Worm (Caenorhabditis elegans) whole organism, late embryonic: ENCODE measurements around the gene bath-36.

Experiments used
- C38D4.7 ChIP-seq: fragments of 200-800 bp; sonication (Bioruptor generic); optimal IDR thresholded peaks from 2 replicates; lab custom pipeline; 2018; ENCODE audit warnings: mild to moderate bottlenecking, missing genetic modification characterization, moderate library complexity, missing compliant biosample characterization
- K09A11.1 ChIP-seq: sonication (generic microtip); optimal IDR thresholded peaks from 2 replicates; lab custom pipeline; 2017; ENCODE audit warnings: antibody characterized with exemption, mild to moderate bottlenecking, missing genetic modification characterization, missing compliant biosample characterization; ENCODE audit not compliant: insufficient read depth
- T23F11.4 ChIP-seq: fragments of 200-800 bp; sonication (Bioruptor generic); optimal IDR thresholded peaks from 2 replicates; lab custom pipeline; 2018; ENCODE audit warnings: mild to moderate bottlenecking, missing genetic modification characterization, missing compliant biosample characterization
- Y22D7AL.16 ChIP-seq: sonication (generic microtip); optimal IDR thresholded peaks from 2 replicates; lab custom pipeline; 2016; ENCODE audit warnings: missing genetic modification characterization, missing compliant biosample characterization
- ceh-18 ChIP-seq: sonication (generic microtip); optimal IDR thresholded peaks from 2 replicates; lab custom pipeline; 2016; ENCODE audit warnings: missing genetic modification characterization, missing compliant biosample characterization
- ceh-2 ChIP-seq: sonication (generic microtip); optimal IDR thresholded peaks from 2 replicates; lab custom pipeline; 2016; ENCODE audit warnings: missing genotype, missing genetic modification characterization, missing compliant biosample characterization
- ceh-31 ChIP-seq: sonication (generic microtip); optimal IDR thresholded peaks from 2 replicates; lab custom pipeline; 2016; ENCODE audit warnings: missing genetic modification characterization, missing compliant biosample characterization
- ceh-34 ChIP-seq: sonication (generic microtip); optimal IDR thresholded peaks from 2 replicates; lab custom pipeline; 2016; ENCODE audit warnings: mild to moderate bottlenecking, missing genetic modification characterization, missing compliant biosample characterization
- ceh-45 ChIP-seq: fragments of 200-800 bp; sonication (Bioruptor generic); IDR thresholded peaks from 2 replicates; pipeline ENCODE4 v1.3.6; 2022; ENCODE audit warnings: missing genetic modification reagents, missing genetic modification characterization, missing compliant biosample characterization
- elt-2 ChIP-seq: sonication (generic microtip); optimal IDR thresholded peaks from 2 replicates; lab custom pipeline; 2016; ENCODE audit warnings: missing genetic modification reagents, missing genetic modification characterization, missing compliant biosample characterization
- eyg-1 ChIP-seq: sonication (generic microtip); optimal IDR thresholded peaks from 2 replicates; lab custom pipeline; 2016; ENCODE audit warnings: missing genotype, missing genetic modification characterization, missing compliant biosample characterization
- fkh-10 ChIP-seq: fragments of 150-350 bp; optimal IDR thresholded peaks from 2 replicates; lab custom pipeline; 2014; ENCODE audit warnings: missing biosample characterization, missing genetic modification reagents, missing genetic modification characterization
- fkh-6 ChIP-seq: sonication (generic microtip); optimal IDR thresholded peaks from 2 replicates; lab custom pipeline; 2016; ENCODE audit warnings: missing genetic modification characterization, missing compliant biosample characterization
- hlh-13 ChIP-seq: fragments of 200-800 bp; sonication (Bioruptor generic); optimal IDR thresholded peaks from 2 replicates; lab custom pipeline; 2018; ENCODE audit warnings: mild to moderate bottlenecking, missing genetic modification characterization, missing compliant biosample characterization
- hlh-15 ChIP-seq: sonication (generic microtip); optimal IDR thresholded peaks from 2 replicates; lab custom pipeline; 2016; ENCODE audit warnings: missing genetic modification characterization, missing compliant biosample characterization
- hlh-30 ChIP-seq: sonication (generic microtip); optimal IDR thresholded peaks from 2 replicates; lab custom pipeline; 2017; ENCODE audit warnings: antibody characterized with exemption, missing genetic modification characterization, missing compliant biosample characterization; ENCODE audit not compliant: insufficient read depth
- hlh-6 ChIP-seq: sonication (generic microtip); optimal IDR thresholded peaks from 2 replicates; lab custom pipeline; 2016; ENCODE audit warnings: missing genotype, missing genetic modification characterization, missing compliant biosample characterization
- lim-6 ChIP-seq: sonication (generic microtip); optimal IDR thresholded peaks from 2 replicates; lab custom pipeline; 2016; ENCODE audit warnings: missing genetic modification characterization, missing compliant biosample characterization
- lin-11 ChIP-seq: fragments of 200-800 bp; sonication (Bioruptor generic); optimal IDR thresholded peaks from 2 replicates; lab custom pipeline; 2018; ENCODE audit warnings: mild to moderate bottlenecking, missing genetic modification characterization, missing compliant biosample characterization
- nfya-1 ChIP-seq: sonication (generic microtip); optimal IDR thresholded peaks from 2 replicates; lab custom pipeline; 2017; ENCODE audit warnings: missing genetic modification characterization, mild to moderate bottlenecking, missing compliant biosample characterization, antibody characterized with exemption, moderate library complexity
- nhr-11 ChIP-seq: fragments of 150-350 bp; optimal IDR thresholded peaks from 2 replicates; lab custom pipeline; 2014; ENCODE audit warnings: missing biosample characterization, missing genetic modification characterization
- nhr-232 ChIP-seq: sonication (generic microtip); optimal IDR thresholded peaks from 2 replicates; lab custom pipeline; 2016; ENCODE audit warnings: missing genetic modification characterization, missing compliant biosample characterization
- pag-3 ChIP-seq: sonication (generic microtip); optimal IDR thresholded peaks from 2 replicates; lab custom pipeline; 2016; ENCODE audit warnings: missing compliant biosample characterization, missing genetic modification characterization, borderline replicate concordance
- ref-2 ChIP-seq: sonication (generic microtip); optimal IDR thresholded peaks from 2 replicates; lab custom pipeline; 2016; ENCODE audit warnings: missing genetic modification characterization, missing compliant biosample characterization
- rnt-1 ChIP-seq: sonication (generic microtip); optimal IDR thresholded peaks from 2 replicates; lab custom pipeline; 2016; ENCODE audit warnings: missing genetic modification characterization, missing compliant biosample characterization
- sox-2 ChIP-seq: fragments of 200-800 bp; sonication (Bioruptor generic); IDR thresholded peaks from 2 replicates; pipeline ENCODE4 v1.3.6; 2022; ENCODE audit warnings: missing genetic modification reagents, missing genetic modification characterization, missing compliant biosample characterization
- syd-9 ChIP-seq: sonication (generic microtip); optimal IDR thresholded peaks from 2 replicates; lab custom pipeline; 2016; ENCODE audit warnings: mild to moderate bottlenecking, missing genetic modification characterization, moderate library complexity, missing compliant biosample characterization
- tbx-2 ChIP-seq: sonication (generic microtip); optimal IDR thresholded peaks from 2 replicates; lab custom pipeline; 2016; ENCODE audit warnings: missing genetic modification characterization, missing compliant biosample characterization
- tbx-7 ChIP-seq: sonication (generic microtip); optimal IDR thresholded peaks from 2 replicates; lab custom pipeline; 2016; ENCODE audit warnings: missing genotype, missing genetic modification characterization, missing compliant biosample characterization
- unc-3 ChIP-seq, 2 experiments: fragments of 200-800 bp in 1 of 2; sonication (Bioruptor generic) in 1 of 2; sonication (generic microtip) in 1 of 2; conservative IDR thresholded peaks in 1 of 2; optimal IDR thresholded peaks in 1 of 2; 2 replicates each; pipeline versions ENCODE4 v1.3.6 to Lab custom; 2016 to 2022; ENCODE audit warnings: missing compliant biosample characterization in 2 of 2, missing genetic modification characterization in 2 of 2, missing genetic modification reagents in 1 of 2
- unc-42 ChIP-seq: sonication (generic microtip); optimal IDR thresholded peaks from 2 replicates; lab custom pipeline; 2016; ENCODE audit warnings: missing genotype, missing genetic modification characterization, missing compliant biosample characterization
- unc-55 ChIP-seq: sonication (generic microtip); optimal IDR thresholded peaks from 2 replicates; lab custom pipeline; 2017; ENCODE audit warnings: missing biosample characterization, missing genetic modification reagents, missing genetic modification characterization
- zip-5 ChIP-seq: sonication (generic microtip); optimal IDR thresholded peaks from 2 replicates; lab custom pipeline; 2016; ENCODE audit warnings: missing genetic modification characterization, missing compliant biosample characterization
- ztf-16 ChIP-seq: sonication (generic microtip); optimal IDR thresholded peaks from 2 replicates; lab custom pipeline; 2017; ENCODE audit warnings: missing genetic modification characterization, missing compliant biosample characterization

Gene bath-36

ce11 chrV:15158691-15159090 is 29.0 kb upstream of the bath-36 start, which contains the start of gene str-45:
Gene str-45, plus strand, starts transcription at chrV:15158991.
- TF ChIP-seq eyg-1 (tag; lab: Kevin White, UChicago), result no peak
- TF ChIP-seq syd-9 (tag; lab: Kevin White, UChicago), result no peak
- no peak for TF ChIP-seq ceh-45 (GFP tag; lab: Robert Waterston, UW)
- TF ChIP-seq ceh-31 (tag; lab: Kevin White, UChicago), result no peak
- TF ChIP-seq elt-2, result no peak
- no peak for TF ChIP-seq Y22D7AL.16 (tag; lab: Kevin White, UChicago)
- TF ChIP-seq unc-55 (GFP tag; lab: Kevin White, UChicago), result no peak
- TF ChIP-seq ceh-2 (tag; lab: Kevin White, UChicago), result no peak
- no peak for TF ChIP-seq nfya-1 (tag; lab: Kevin White, UChicago)
- TF ChIP-seq lin-11 (tag; lab: Kevin White, UChicago), result no peak
- no peak for TF ChIP-seq hlh-30 (tag; lab: Kevin White, UChicago)
- no peak for TF ChIP-seq T23F11.4
- no peak for TF ChIP-seq fkh-10
- TF ChIP-seq, all 69 proteins: peak for 0

- TF ChIP-seq zip-5 (tag; lab: Kevin White, UChicago) (no peak), hlh-13 (GFP tag; lab: Kevin White, UChicago) (no peak), ztf-16 (tag; lab: Kevin White, UChicago) (no peak), fkh-6 (no peak), tbx-7 (tag; lab: Kevin White, UChicago) (no peak), hlh-15 (tag; lab: Kevin White, UChicago) (no peak), ref-2 (tag; lab: Kevin White, UChicago) (no peak), unc-55 (GFP tag; lab: Kevin White, UChicago) (no peak), pag-3 (tag; lab: Kevin White, UChicago) (no peak), tbx-2 (tag; lab: Kevin White, UChicago) (no peak), hlh-6 (tag; lab: Kevin White, UChicago) (no peak), unc-3 (GFP tag; conservative IDR thresholded peaks at IDR 0.05; lab: Robert Waterston, UW) (no peak), unc-3 (tag; optimal IDR thresholded peaks at IDR 0.05; lab: Kevin White, UChicago) (no peak), unc-42 (no peak), T23F11.4 (no peak)
Observed at ce11 chrV:15162697-15163096, 25.0 kb upstream of the bath-36 start, which contains the start of gene srz-11. Gene srz-11, plus strand, starts transcription at chrV:15163082.

- TF ChIP-seq ceh-18 (tag; lab: Kevin White, UChicago) (no peak), sox-2 (GFP tag; lab: Robert Waterston, UW) (no peak), C38D4.7 (GFP tag; lab: Kevin White, UChicago) (no peak), tbx-2 (tag; lab: Kevin White, UChicago) (no peak), fkh-10 (no peak)
Observed at ce11 chrV:15175459-15175858, 12.2 kb upstream of the bath-36 start, which contains the start of gene clec-47. Gene clec-47, plus strand, starts transcription at chrV:15175759.

- TF ChIP-seq tbx-2 (tag; lab: Kevin White, UChicago) (no peak), sox-2 (GFP tag; lab: Robert Waterston, UW) (no peak)
Observed at ce11 chrV:15179757-15180156, 7.9 kb upstream of the bath-36 start, which contains the start of gene T09F5.10. Gene T09F5.10, plus strand, starts transcription at chrV:15180057.

ce11 chrV:15181899-15182298 is 5.8 kb upstream of the bath-36 start:
- TF ChIP-seq K09A11.1 (tag; lab: Kevin White, UChicago), result no peak
- no peak for TF ChIP-seq ceh-34 (tag; lab: Kevin White, UChicago)
- TF ChIP-seq lim-6 (tag; lab: Kevin White, UChicago), result no peak
- TF ChIP-seq nhr-11, result no peak
- no peak for TF ChIP-seq nhr-232 (tag; lab: Kevin White, UChicago)
- TF ChIP-seq nfya-1 (tag; lab: Kevin White, UChicago), result no peak
- no peak for TF ChIP-seq rnt-1 (tag; lab: Kevin White, UChicago)
- TF ChIP-seq, all 69 proteins: peak for 0
